Fruit fly (Drosophila melanogaster) whole organism, adult: ENCODE results near the gene CCT2.
A peak's percentile ranks its signal among the peaks of the same experiment; 100 is the strongest.

Source experiments
- CG11617 ChIP-seq: fragments of 200-800 bp; sonication (Bioruptor generic); optimal IDR thresholded peaks from 2 replicates; lab custom pipeline; 2017; ENCODE audit warnings: mild to moderate bottlenecking, missing biosample characterization, missing genetic modification reagents, missing genetic modification characterization
- CG12768 ChIP-seq: fragments of 200-800 bp; sonication (Bioruptor generic); optimal IDR thresholded peaks from 2 replicates; lab custom pipeline; 2017; ENCODE audit warnings: missing biosample characterization, missing genetic modification characterization, mild to moderate bottlenecking, moderate library complexity, missing genetic modification reagents
- CG14711 ChIP-seq: fragments of 200-800 bp; sonication (Bioruptor generic); optimal IDR thresholded peaks from 2 replicates; lab custom pipeline; 2018; ENCODE audit warnings: missing biosample characterization, mild to moderate bottlenecking, missing genetic modification characterization, moderate library complexity
- CG1620 ChIP-seq: fragments of 200-800 bp; sonication (Bioruptor generic); optimal IDR thresholded peaks from 2 replicates; lab custom pipeline; 2016; ENCODE audit warnings: missing biosample characterization, missing genetic modification characterization
- CG33017 ChIP-seq: fragments of 200-800 bp; sonication (Bioruptor generic); optimal IDR thresholded peaks from 2 replicates; lab custom pipeline; 2018; ENCODE audit warnings: missing biosample characterization, mild to moderate bottlenecking, missing genetic modification characterization, moderate library complexity
- CG5204 ChIP-seq: fragments of 200-800 bp; sonication (Bioruptor generic); optimal IDR thresholded peaks from 2 replicates; lab custom pipeline; 2016; ENCODE audit warnings: missing biosample characterization, missing genetic modification characterization
- CG7045 ChIP-seq: fragments of 200-800 bp; sonication (Bioruptor generic); optimal IDR thresholded peaks from 2 replicates; lab custom pipeline; 2017; ENCODE audit warnings: missing biosample characterization, mild to moderate bottlenecking, missing genetic modification characterization
- CG7101 ChIP-seq: fragments of 200-800 bp; sonication (Bioruptor generic); optimal IDR thresholded peaks from 2 replicates; lab custom pipeline; 2018; ENCODE audit warnings: missing biosample characterization, mild to moderate bottlenecking, missing genetic modification characterization, moderate library complexity
- Clk ChIP-seq: fragments of 200-800 bp; sonication (Bioruptor generic); optimal IDR thresholded peaks from 2 replicates; lab custom pipeline; 2017; ENCODE audit warnings: missing biosample characterization, missing genetic modification characterization
- Crg-1 ChIP-seq: fragments of 200-800 bp; sonication (Bioruptor generic); optimal IDR thresholded peaks from 2 replicates; lab custom pipeline; 2016; ENCODE audit warnings: missing biosample characterization, missing genetic modification characterization
- Hr96 ChIP-seq: fragments of 200-800 bp; sonication (Bioruptor generic); optimal IDR thresholded peaks from 2 replicates; lab custom pipeline; 2016; ENCODE audit warnings: missing biosample characterization, missing genetic modification characterization
- Mnt ChIP-seq: fragments of 200-800 bp; sonication (Bioruptor generic); optimal IDR thresholded peaks from 2 replicates; lab custom pipeline; 2016; ENCODE audit warnings: missing biosample characterization, mild to moderate bottlenecking, missing genetic modification characterization
- bab1 ChIP-seq: fragments of 200-800 bp; sonication (Bioruptor generic); optimal IDR thresholded peaks from 3 replicates; lab custom pipeline; 2019; ENCODE audit warnings: missing biosample characterization, mild to moderate bottlenecking, missing genetic modification characterization, moderate library complexity
- cic ChIP-seq: fragments of 200-800 bp; sonication (Bioruptor generic); optimal IDR thresholded peaks from 2 replicates; lab custom pipeline; 2017; ENCODE audit warnings: missing biosample characterization, mild to moderate bottlenecking, missing genetic modification characterization, moderate library complexity
- cnc ChIP-seq, 2 experiments: fragments of >200 bp; optimal IDR thresholded peaks; 2 replicates each; lab custom pipeline; 2017
- kay ChIP-seq: fragments of 200-800 bp; sonication (Bioruptor generic); peaks from one replicate; lab custom pipeline; 2016; ENCODE audit warnings: missing biosample characterization, missing genetic modification characterization, borderline replicate concordance
- ovo ChIP-seq: fragments of 200-800 bp; sonication (Bioruptor generic); optimal IDR thresholded peaks from 2 replicates; lab custom pipeline; 2016; ENCODE audit warnings: missing biosample characterization, missing genetic modification characterization
- pad ChIP-seq: fragments of 200-800 bp; sonication (Bioruptor generic); optimal IDR thresholded peaks from 3 replicates; lab custom pipeline; 2017; ENCODE audit warnings: missing biosample characterization, missing genetic modification characterization, mild to moderate bottlenecking, moderate library complexity, missing genetic modification reagents
- tj ChIP-seq: fragments of 200-800 bp; sonication (Bioruptor generic); optimal IDR thresholded peaks from 3 replicates; lab custom pipeline; 2017; ENCODE audit warnings: missing biosample characterization, mild to moderate bottlenecking, missing genetic modification characterization, moderate library complexity
- toe ChIP-seq: fragments of 200-800 bp; sonication (Bioruptor generic); optimal IDR thresholded peaks from 2 replicates; lab custom pipeline; 2016; ENCODE audit warnings: missing biosample characterization, missing genetic modification characterization

CCT2 gene

DNA sequence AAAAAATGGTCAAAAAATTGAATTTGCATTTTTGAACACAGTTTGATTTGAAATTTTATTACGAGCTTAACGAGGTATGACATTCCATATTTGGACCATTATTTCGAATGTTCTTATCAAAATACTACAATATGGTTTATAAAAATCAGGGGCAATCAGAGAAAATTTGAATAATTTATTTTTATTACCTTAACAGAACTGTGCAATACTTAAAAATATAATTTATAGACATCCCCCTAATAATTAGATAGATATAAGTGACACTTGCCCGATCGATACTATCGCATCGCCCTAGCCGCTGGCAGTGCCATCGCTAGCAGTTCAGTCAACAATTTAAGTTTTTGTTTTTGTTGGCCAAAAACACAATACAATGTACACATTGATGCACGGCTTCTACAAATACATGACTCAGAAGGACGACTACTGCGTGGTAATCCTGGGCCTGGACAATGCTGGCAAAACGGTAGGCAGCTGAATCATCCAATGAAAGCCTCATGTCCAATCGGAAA is 17.5 kb downstream of the CCT2 start, which contains the start of gene Arfrp1:
TSS of gene Arfrp1 (plus strand) at position 295 of the 509 bp plus-strand sequence.
- no peak for TF ChIP-seq CG1620 (GFP tag; lab: Kevin White, UChicago)
- TF ChIP-seq cic (GFP tag; lab: Kevin White, UChicago), result no peak
- no peak for TF ChIP-seq CG5204
- peak; percentile 22 for TF ChIP-seq tj (GFP tag; lab: Kevin White, UChicago)
- TF ChIP-seq Crg-1, result peak; percentile 25
- TF ChIP-seq CG7101 (tag; lab: Kevin White, UChicago), result peak; percentile 49
- no peak for TF ChIP-seq CG12768 (GFP tag; lab: Kevin White, UChicago)
- TF ChIP-seq pad, result peak; percentile 35
- no peak for TF ChIP-seq ovo (GFP tag; lab: Kevin White, UChicago)
- no peak for TF ChIP-seq Clk (GFP tag; lab: Kevin White, UChicago)
- TF ChIP-seq kay (GFP tag; lab: Kevin White, UChicago), result no peak
- peak; percentile 11 for TF ChIP-seq CG11617 (GFP tag; lab: Kevin White, UChicago)
- peak; percentile 0 for TF ChIP-seq CG14711 (tag; lab: Kevin White, UChicago)
- no peak for TF ChIP-seq Hr96 (GFP tag; lab: Kevin White, UChicago)
- TF ChIP-seq toe, result no peak
- TF ChIP-seq Mnt, result no peak
- TF ChIP-seq cnc (optimal IDR thresholded peaks at IDR 0.05; lab: Kevin White, UChicago), result no peak
- TF ChIP-seq CG7045 (GFP tag; lab: Kevin White, UChicago), result no peak
- no peak for TF ChIP-seq CG33017 (tag; lab: Kevin White, UChicago)
- TF ChIP-seq bab1 (GFP tag; lab: Kevin White, UChicago), result peak; percentile 24

dm6 chrX:9108387-9108786 is 19.1 kb downstream of the CCT2 start, which contains the start of gene AP-1gamma:
AP-1gamma (plus strand) TSS chrX:9108691.
- peak; percentile 90 for TF ChIP-seq cic (GFP tag; lab: Kevin White, UChicago)
- no peak for TF ChIP-seq Crg-1

DNA sequence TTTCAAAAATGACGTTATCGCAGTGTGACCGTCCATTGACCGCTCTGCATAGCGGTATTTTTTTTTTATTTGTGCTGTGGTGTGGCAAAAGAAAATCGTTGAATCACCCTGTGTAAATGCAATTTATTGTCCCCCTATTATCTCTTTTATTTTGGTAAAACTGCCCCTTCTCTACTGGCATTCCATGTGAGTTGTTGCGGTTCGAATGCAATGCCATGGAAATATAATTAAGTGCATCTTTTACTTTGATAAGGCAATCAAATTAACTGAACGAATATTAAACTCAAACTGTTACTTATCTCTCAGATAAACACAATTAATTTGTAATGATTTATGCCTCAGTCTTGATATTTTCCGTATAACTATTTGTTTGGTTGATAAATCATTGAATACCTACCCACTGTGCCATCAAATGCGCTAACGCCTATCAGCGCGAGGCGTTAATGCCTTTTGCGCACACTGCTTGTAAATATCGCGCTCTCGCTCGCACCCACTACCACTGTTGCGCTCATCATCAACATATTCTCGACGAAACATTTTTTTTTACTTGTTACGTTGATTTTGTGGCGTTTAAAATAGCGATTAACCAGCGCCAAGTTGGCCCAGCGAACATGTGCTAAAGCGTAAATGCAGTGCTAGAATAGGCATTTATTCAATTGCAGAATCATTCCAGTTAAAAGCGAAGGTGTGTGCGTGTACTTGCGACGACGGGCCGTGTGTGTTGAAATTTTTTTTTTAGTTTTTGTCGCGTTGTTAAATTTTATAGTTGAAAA is 19.9 kb downstream of the CCT2 start:
- TF ChIP-seq CG7101 (tag; lab: Kevin White, UChicago) (no peak), ovo (GFP tag; lab: Kevin White, UChicago) (peak; percentile 59), kay (GFP tag; lab: Kevin White, UChicago) (no peak), CG33017 (tag; lab: Kevin White, UChicago) (no peak), CG1620 (GFP tag; lab: Kevin White, UChicago) (peak; percentile 44), cic (GFP tag; lab: Kevin White, UChicago) (no peak), CG7045 (GFP tag; lab: Kevin White, UChicago) (peak; percentile 9), CG12768 (GFP tag; lab: Kevin White, UChicago) (no peak), pad (peak; percentile 24), tj (GFP tag; lab: Kevin White, UChicago) (peak; percentile 16), Mnt (peak; percentile 33), CG14711 (tag; lab: Kevin White, UChicago) (peak; percentile 27), cnc (optimal IDR thresholded peaks at IDR 0.05; lab: Kevin White, UChicago) (no peak), toe (no peak), CG5204 (no peak), bab1 (GFP tag; lab: Kevin White, UChicago) (no peak), CG11617 (GFP tag; lab: Kevin White, UChicago) (peak; percentile 1), Crg-1 (peak; percentile 21)

DNA sequence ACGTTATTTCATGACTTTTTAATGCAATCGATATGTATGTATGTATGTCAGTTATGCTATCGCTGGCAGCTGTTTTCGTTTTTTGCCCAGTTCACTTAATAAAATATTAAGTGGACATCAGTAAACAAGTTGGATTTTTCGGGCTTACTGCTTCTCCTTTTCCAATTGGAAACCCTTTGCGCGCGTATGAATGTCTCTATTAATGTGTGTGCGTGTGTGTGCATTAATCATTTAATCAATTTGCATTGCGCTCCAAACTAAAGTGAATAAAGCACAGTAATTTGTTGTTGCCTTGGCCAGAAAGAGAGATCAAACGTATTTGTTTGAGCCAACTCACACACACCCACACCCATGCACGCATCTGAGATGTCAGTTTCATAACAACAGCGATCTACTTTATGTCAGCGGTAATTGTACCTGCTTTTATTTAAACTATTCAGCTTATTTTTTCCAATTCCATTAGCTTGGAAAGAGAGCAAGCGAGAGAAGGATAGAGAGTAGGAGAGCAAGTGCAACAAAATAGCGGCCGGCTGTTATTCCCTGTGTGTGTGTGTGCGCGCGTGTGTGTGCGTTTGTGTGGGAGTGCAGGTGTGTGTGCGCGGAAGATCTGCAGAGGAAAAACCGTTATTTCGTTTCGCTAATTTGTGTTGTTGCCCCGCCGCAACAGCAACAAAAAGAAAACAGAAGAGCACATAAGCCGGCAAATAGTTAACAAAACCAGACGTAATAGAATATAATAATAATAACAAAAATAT is 21.0 kb downstream of the CCT2 start:
- TF ChIP-seq tj (GFP tag; lab: Kevin White, UChicago) (peak; percentile 81), Clk (GFP tag; lab: Kevin White, UChicago) (no peak), cnc (optimal IDR thresholded peaks at IDR 0.05; lab: Kevin White, UChicago) (no peak), Crg-1 (no peak), CG1620 (GFP tag; lab: Kevin White, UChicago) (no peak), ovo (GFP tag; lab: Kevin White, UChicago) (peak; percentile 72), toe (no peak), pad (no peak), kay (GFP tag; lab: Kevin White, UChicago) (no peak), CG7101 (tag; lab: Kevin White, UChicago) (no peak), Hr96 (GFP tag; lab: Kevin White, UChicago) (no peak), CG12768 (GFP tag; lab: Kevin White, UChicago) (no peak), CG14711 (tag; lab: Kevin White, UChicago) (no peak), CG11617 (GFP tag; lab: Kevin White, UChicago) (no peak)

DNA sequence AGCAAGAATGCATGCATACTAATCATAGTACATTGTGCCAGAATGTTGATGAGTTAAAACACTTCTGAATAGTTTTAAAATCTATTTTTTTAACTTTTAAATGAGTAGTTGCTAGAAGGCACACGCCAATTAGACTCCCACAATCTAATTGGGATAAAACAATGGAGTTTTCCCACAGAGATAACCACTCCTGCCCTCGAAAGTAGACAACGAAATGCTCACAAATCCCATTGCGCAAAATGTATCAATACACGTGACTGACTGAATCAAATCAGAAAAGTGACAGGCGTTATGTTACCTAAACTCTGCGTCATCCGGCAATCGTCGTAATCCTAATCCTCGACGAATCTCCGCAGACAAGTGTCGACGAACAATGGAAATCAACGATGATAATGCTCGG is 28.5 kb downstream of the CCT2 start:
- TF ChIP-seq tj (GFP tag; lab: Kevin White, UChicago) (no peak), CG11617 (GFP tag; lab: Kevin White, UChicago) (no peak), CG1620 (GFP tag; lab: Kevin White, UChicago) (no peak), toe (no peak), bab1 (GFP tag; lab: Kevin White, UChicago) (no peak), CG12768 (GFP tag; lab: Kevin White, UChicago) (no peak), cic (GFP tag; lab: Kevin White, UChicago) (no peak), CG5204 (no peak), Crg-1 (no peak), kay (GFP tag; lab: Kevin White, UChicago) (no peak), Hr96 (GFP tag; lab: Kevin White, UChicago) (no peak), pad (no peak), Mnt (no peak), CG7101 (tag; lab: Kevin White, UChicago) (no peak), CG14711 (tag; lab: Kevin White, UChicago) (no peak), CG33017 (tag; lab: Kevin White, UChicago) (no peak), CG7045 (GFP tag; lab: Kevin White, UChicago) (no peak), Clk (GFP tag; lab: Kevin White, UChicago) (no peak), cnc (optimal IDR thresholded peaks at IDR 0.05; lab: Kevin White, UChicago) (no peak)
